Worm (Caenorhabditis elegans) whole organism, L4/young adult: Measurements from ENCODE around the gene W02G9.3.

ENCODE experiments used
- W03F9.2 ChIP-seq: fragments of 150-350 bp; optimal IDR thresholded peaks from 2 replicates; lab custom pipeline; 2014; ENCODE audit warnings: missing biosample characterization, missing genetic modification characterization
- dao-5 ChIP-seq: sonication (generic microtip); optimal IDR thresholded peaks from 2 replicates; lab custom pipeline; 2016; ENCODE audit warnings: missing genotype, missing genetic modification characterization, moderate library complexity, missing compliant biosample characterization
- him-1 ChIP-seq: sonication (generic microtip); optimal IDR thresholded peaks from 2 replicates; lab custom pipeline; 2016; ENCODE audit warnings: missing genotype, missing genetic modification reagents, missing genetic modification characterization, missing compliant biosample characterization

DNA sequence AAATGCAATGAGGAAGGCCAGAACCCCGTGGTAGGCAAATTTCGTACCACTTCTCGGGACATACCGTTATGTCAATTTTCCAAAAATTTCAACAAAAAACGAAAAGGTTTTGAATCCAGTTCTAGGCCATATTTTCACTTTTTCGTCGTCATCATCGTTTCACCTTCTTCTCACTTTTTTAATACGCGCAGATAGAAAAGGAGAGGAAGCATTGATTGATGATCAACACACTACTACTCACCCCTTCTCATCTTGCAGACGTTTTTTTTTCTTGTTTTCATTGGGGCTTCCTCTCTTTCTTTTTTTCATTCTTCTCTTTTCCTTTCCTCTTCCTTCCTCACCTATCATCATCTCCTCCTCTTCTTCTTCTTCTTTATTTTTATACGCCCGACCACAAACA lies 2.9 kb downstream of the W02G9.3 start:
- TF ChIP-seq dao-5 (tag; lab: Kevin White, UChicago): no peak
- TF ChIP-seq him-1 (tag; lab: Kevin White, UChicago): no peak
- TF ChIP-seq W03F9.2 (tag; lab: Kevin White, UChicago): no peak
